Worm (Caenorhabditis elegans) whole organism, L3 larva: ENCODE results near the gene Y37E11B.2.
"Not testable (repeated sequence)": the region's sequence is repeated elsewhere in the genome, so short reads cannot be mapped to it uniquely, and the experiment has no call there.

Source experiments
- R02D3.7 ChIP-seq: fragments of 150-350 bp; optimal IDR thresholded peaks from 2 replicates; lab custom pipeline; 2014; ENCODE audit warnings: missing biosample characterization, missing genetic modification characterization
- ama-1 ChIP-seq: fragments of 150-350 bp; optimal IDR thresholded peaks from 2 replicates; lab custom pipeline; 2018
- ceh-16 ChIP-seq: sonication (generic microtip); optimal IDR thresholded peaks from 2 replicates; lab custom pipeline; 2017; ENCODE audit warnings: missing biosample characterization, missing genetic modification characterization
- ceh-28 ChIP-seq: fragments of 150-350 bp; optimal IDR thresholded peaks from 2 replicates; lab custom pipeline; 2014; ENCODE audit warnings: missing biosample characterization, missing genetic modification reagents, missing genetic modification characterization
- ceh-82 ChIP-seq: fragments of 150-350 bp; optimal IDR thresholded peaks from 2 replicates; lab custom pipeline; 2014; ENCODE audit warnings: missing biosample characterization, missing genetic modification characterization
- ceh-9 ChIP-seq: sonication (generic microtip); optimal IDR thresholded peaks from 2 replicates; lab custom pipeline; 2018; ENCODE audit warnings: missing biosample characterization, missing genetic modification characterization
- daf-12 ChIP-seq: fragments of 150-350 bp; optimal IDR thresholded peaks from 2 replicates; lab custom pipeline; 2014; ENCODE audit warnings: missing biosample characterization, missing genetic modification reagents, missing genetic modification characterization
- egl-27 ChIP-seq: sonication (generic microtip); optimal IDR thresholded peaks from 4 replicates; lab custom pipeline; 2017; ENCODE audit warnings: missing biosample characterization, missing genetic modification reagents, missing genetic modification characterization
- egl-5 ChIP-seq: fragments of 150-350 bp; optimal IDR thresholded peaks from 2 replicates; lab custom pipeline; 2017; ENCODE audit warnings: missing biosample characterization, missing genetic modification reagents, missing genetic modification characterization, inconsistent platforms
- elt-1 ChIP-seq: fragments of 150-350 bp; optimal IDR thresholded peaks from 2 replicates; lab custom pipeline; 2014; ENCODE audit warnings: missing biosample characterization, missing genetic modification characterization
- elt-3 ChIP-seq, 3 experiments: fragments of 150-350 bp in 1 of 3; sonication (generic microtip) in 2 of 3; optimal IDR thresholded peaks; 2 replicates in 2 of 3; 4 replicates in 1 of 3; lab custom pipeline; 2014 to 2017; ENCODE audit warnings: missing biosample characterization in 3 of 3, missing genetic modification characterization in 3 of 3
- fkh-2 ChIP-seq: fragments of 150-350 bp; optimal IDR thresholded peaks from 2 replicates; lab custom pipeline; 2014; ENCODE audit warnings: missing biosample characterization, missing genetic modification reagents, missing genetic modification characterization
- fos-1 ChIP-seq: fragments of 150-350 bp; optimal IDR thresholded peaks from 2 replicates; lab custom pipeline; 2014; ENCODE audit warnings: missing biosample characterization, missing genetic modification characterization
- hmg-11 ChIP-seq: sonication (generic microtip); optimal IDR thresholded peaks from 2 replicates; lab custom pipeline; 2016; ENCODE audit warnings: missing genetic modification characterization, missing compliant biosample characterization
- lin-15B ChIP-seq: fragments of 150-350 bp; optimal IDR thresholded peaks from 2 replicates; lab custom pipeline; 2014; ENCODE audit warnings: missing biosample characterization, missing genetic modification characterization
- mdl-1 ChIP-seq: fragments of 150-350 bp; optimal IDR thresholded peaks from 2 replicates; lab custom pipeline; 2014; ENCODE audit warnings: missing biosample characterization, missing genetic modification characterization
- mml-1 ChIP-seq: fragments of 150-350 bp; sonication (generic microtip); optimal IDR thresholded peaks from 3 replicates; lab custom pipeline; 2014; ENCODE audit warnings: missing biosample characterization, missing genetic modification characterization
- nfya-1 ChIP-seq: sonication (generic microtip); optimal IDR thresholded peaks from 2 replicates; lab custom pipeline; 2017; ENCODE audit warnings: missing genetic modification characterization, mild to moderate bottlenecking, missing compliant biosample characterization, antibody characterized with exemption, moderate library complexity; ENCODE audit not compliant: insufficient read depth
- nhr-11 ChIP-seq: fragments of 150-350 bp; optimal IDR thresholded peaks from 2 replicates; lab custom pipeline; 2014; ENCODE audit warnings: missing biosample characterization, missing genetic modification characterization
- nhr-12 ChIP-seq: fragments of 150-350 bp; optimal IDR thresholded peaks from 2 replicates; lab custom pipeline; 2014; ENCODE audit warnings: missing biosample characterization, missing genetic modification characterization
- nhr-237 ChIP-seq: fragments of 150-350 bp; optimal IDR thresholded peaks from 2 replicates; lab custom pipeline; 2014; ENCODE audit warnings: missing biosample characterization, missing genetic modification characterization
- nhr-25 ChIP-seq: sonication (generic microtip); optimal IDR thresholded peaks from 2 replicates; lab custom pipeline; 2017; ENCODE audit warnings: missing biosample characterization, missing genetic modification characterization
- nhr-28 ChIP-seq: fragments of 150-350 bp; optimal IDR thresholded peaks from 2 replicates; lab custom pipeline; 2014; ENCODE audit warnings: missing biosample characterization, missing genetic modification characterization
- nhr-43 ChIP-seq: sonication (generic microtip); optimal IDR thresholded peaks from 2 replicates; lab custom pipeline; 2016; ENCODE audit warnings: mild to moderate bottlenecking, missing genetic modification characterization, missing compliant biosample characterization; ENCODE audit not compliant: poor library complexity, severe bottlenecking
- nhr-67 ChIP-seq: fragments of 150-350 bp; optimal IDR thresholded peaks from 2 replicates; lab custom pipeline; 2014; ENCODE audit warnings: missing biosample characterization, missing genetic modification characterization
- nhr-77 ChIP-seq: fragments of 150-350 bp; optimal IDR thresholded peaks from 2 replicates; lab custom pipeline; 2014; ENCODE audit warnings: missing biosample characterization, missing genetic modification characterization
- pha-4 ChIP-seq: fragments of 150-350 bp; optimal IDR thresholded peaks from 2 replicates; lab custom pipeline; 2014; ENCODE audit warnings: missing biosample characterization, missing genetic modification reagents, missing genetic modification characterization
- pqm-1 ChIP-seq: fragments of 150-350 bp; optimal IDR thresholded peaks from 2 replicates; lab custom pipeline; 2017; ENCODE audit warnings: missing biosample characterization, missing genetic modification characterization, inconsistent platforms
- sea-2 ChIP-seq: fragments of 150-350 bp; sonication (generic microtip); optimal IDR thresholded peaks from 4 replicates; lab custom pipeline; 2014; ENCODE audit warnings: missing biosample characterization, missing genetic modification reagents, missing genetic modification characterization
- snpc-4 ChIP-seq: fragments of 150-350 bp; optimal IDR thresholded peaks from 2 replicates; lab custom pipeline; 2014; ENCODE audit warnings: missing biosample characterization, missing genetic modification characterization
- tbx-2 ChIP-seq: sonication (generic microtip); optimal IDR thresholded peaks from 2 replicates; lab custom pipeline; 2016; ENCODE audit warnings: mild to moderate bottlenecking, missing genetic modification characterization, missing compliant biosample characterization
- unc-39 ChIP-seq: sonication (generic microtip); optimal IDR thresholded peaks from 4 replicates; lab custom pipeline; 2017; ENCODE audit warnings: missing biosample characterization, missing genetic modification characterization
- unc-62 ChIP-seq: fragments of 150-350 bp; sonication (generic microtip); optimal IDR thresholded peaks from 4 replicates; lab custom pipeline; 2014; ENCODE audit warnings: missing biosample characterization, missing genetic modification reagents, missing genetic modification characterization
- zag-1 ChIP-seq: fragments of 150-350 bp; optimal IDR thresholded peaks from 2 replicates; lab custom pipeline; 2014; ENCODE audit warnings: missing biosample characterization, missing genetic modification characterization
- ztf-11 ChIP-seq: fragments of 150-350 bp; optimal IDR thresholded peaks from 2 replicates; lab custom pipeline; 2014; ENCODE audit warnings: missing biosample characterization, missing genetic modification characterization
- ztf-4 ChIP-seq: fragments of 150-350 bp; optimal IDR thresholded peaks from 2 replicates; lab custom pipeline; 2014; ENCODE audit warnings: missing biosample characterization, missing genetic modification characterization

The Y37E11B.2 gene

DNA sequence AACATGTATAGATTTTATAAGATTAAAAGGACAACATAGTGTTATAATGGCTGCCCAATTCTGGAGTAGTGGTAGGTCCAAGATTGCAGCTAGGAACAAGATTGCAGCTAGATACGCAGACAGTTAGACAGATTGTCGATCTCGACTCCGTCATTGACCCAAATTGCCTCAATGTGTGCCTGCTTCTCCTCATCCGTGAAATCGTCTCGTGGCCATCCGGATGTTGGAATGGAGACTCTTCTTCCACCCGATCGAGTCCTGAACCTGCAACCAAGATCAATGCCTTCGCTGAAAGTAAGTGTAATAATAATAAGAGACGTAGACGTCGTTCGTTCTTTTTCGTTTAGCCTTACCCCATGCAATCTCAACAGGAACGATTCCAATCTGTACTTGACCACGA lies 412 bp downstream of the Y37E11B.2 start:
- no peak for TF ChIP-seq nfya-1 (tag; lab: Kevin White, UChicago)
- TF ChIP-seq unc-62 (GFP tag; lab: Kevin White, UChicago): no peak
- no peak for TF ChIP-seq elt-1
- TF ChIP-seq fos-1 (tag; lab: Kevin White, UChicago): no peak
- no peak for TF ChIP-seq pqm-1 (tag; lab: Kevin White, UChicago)
- TF ChIP-seq nhr-28: no peak
- TF ChIP-seq lin-15B (tag; lab: Kevin White, UChicago): no peak

ce11 chrIV:3579477-3579975 lies 1.3 kb downstream of the Y37E11B.2 start, which contains the start of gene Y37E11B.1:
TSS of gene Y37E11B.1 (plus strand) at chrIV:3579621.
- TF ChIP-seq ceh-16: no peak
- no peak for TF ChIP-seq nhr-237 (tag; lab: Kevin White, UChicago)
- TF ChIP-seq zag-1 (tag; lab: Kevin White, UChicago): no peak
- TF ChIP-seq nhr-43 (tag; lab: Kevin White, UChicago): no peak
- TF ChIP-seq ama-1 (lab: Kevin White, UChicago): no peak
- TF ChIP-seq nhr-11 (tag; lab: Kevin White, UChicago): no peak
- no peak for TF ChIP-seq snpc-4 (tag; lab: Kevin White, UChicago)
- no peak for TF ChIP-seq nhr-25 (tag; lab: Kevin White, UChicago)

DNA sequence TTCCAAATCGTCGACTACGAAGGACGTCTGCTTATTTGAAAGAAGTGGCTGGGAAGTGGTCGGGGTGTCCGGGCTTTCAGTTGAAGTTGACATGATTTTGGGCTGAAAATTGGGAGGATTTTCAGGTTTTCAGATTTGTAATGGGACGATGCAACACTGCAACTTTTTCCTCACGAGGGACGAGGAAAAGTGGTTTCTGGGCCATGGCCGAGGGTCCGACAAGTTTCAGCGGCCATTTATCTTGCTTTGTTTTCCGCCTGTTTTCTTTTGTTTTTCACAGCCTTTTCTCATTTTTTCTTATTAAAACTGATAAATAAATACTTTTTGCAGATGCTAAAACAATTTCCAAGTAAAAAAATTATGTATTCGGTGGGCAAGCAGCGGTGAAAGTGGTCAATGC lies 4.6 kb downstream of the Y37E11B.2 start, which contains the start of gene blos-7:
Gene blos-7 (minus strand): TSS at position 101 of the 400 bp plus-strand sequence.
- TF ChIP-seq ceh-16; nhr-28; nhr-77 (tag; lab: Kevin White, UChicago): not testable (repeated sequence)

- TF ChIP-seq ztf-11 (tag; lab: Kevin White, UChicago) (no peak), egl-5 (tag; lab: Kevin White, UChicago) (no peak), egl-27 (no peak), fkh-2 (tag; lab: Kevin White, UChicago) (no peak), ceh-9 (tag; lab: Kevin White, UChicago) (no peak), sea-2 (GFP tag; lab: Kevin White, UChicago) (no peak), elt-3 (tag; optimal IDR thresholded peaks at IDR 0.05; lab: Kevin White, UChicago) (no peak), mml-1 (tag; lab: Kevin White, UChicago) (no peak), ztf-4 (tag; lab: Kevin White, UChicago) (no peak), pha-4 (no peak), ceh-28 (tag; lab: Kevin White, UChicago) (no peak), nhr-237 (tag; lab: Kevin White, UChicago) (no peak), hmg-11 (no peak), nhr-12 (tag; lab: Kevin White, UChicago) (no peak), mdl-1 (no peak)
Observed at ce11 chrIV:3590821-3591220, 12.6 kb downstream of the Y37E11B.2 start.

ce11 chrIV:3593513-3593912 lies 15.3 kb downstream of the Y37E11B.2 start, which contains the start of gene taf-2:
TSS of gene taf-2 (minus strand) at chrIV:3593613.
- TF ChIP-seq nfya-1 (tag; lab: Kevin White, UChicago) (no peak), tbx-2 (tag; lab: Kevin White, UChicago) (no peak), egl-5 (tag; lab: Kevin White, UChicago) (no peak), nhr-67 (tag; lab: Kevin White, UChicago) (no peak), nhr-12 (tag; lab: Kevin White, UChicago) (no peak), nhr-77 (tag; lab: Kevin White, UChicago) (no peak), R02D3.7 (tag; lab: Kevin White, UChicago) (no peak), ceh-82 (tag; lab: Kevin White, UChicago) (no peak), unc-39 (tag; lab: Kevin White, UChicago) (no peak), zag-1 (tag; lab: Kevin White, UChicago) (no peak), fkh-2 (tag; lab: Kevin White, UChicago) (no peak), ceh-16 (no peak), sea-2 (GFP tag; lab: Kevin White, UChicago) (no peak), daf-12 (tag; lab: Kevin White, UChicago) (no peak)
